Worm (Caenorhabditis elegans) whole organism, late embryonic: ENCODE measurements around the gene ZK84.2.

Experiments used
- K02D7.2 ChIP-seq: sonication (generic microtip); optimal IDR thresholded peaks from 2 replicates; lab custom pipeline; 2017; ENCODE audit warnings: mild to moderate bottlenecking, missing genetic modification characterization, missing compliant biosample characterization
- ama-1 ChIP-seq: fragments of 150-350 bp; optimal IDR thresholded peaks from 2 replicates; lab custom pipeline; 2014
- ceh-19 ChIP-seq: fragments of 200-800 bp; sonication (Bioruptor generic); optimal IDR thresholded peaks from 2 replicates; lab custom pipeline; 2018; ENCODE audit warnings: mild to moderate bottlenecking, missing genetic modification characterization, missing compliant biosample characterization
- ceh-22 ChIP-seq: sonication (generic microtip); optimal IDR thresholded peaks from 2 replicates; lab custom pipeline; 2017; ENCODE audit warnings: missing biosample characterization, missing genetic modification characterization
- ceh-24 ChIP-seq: sonication (generic microtip); optimal IDR thresholded peaks from 2 replicates; lab custom pipeline; 2016; ENCODE audit warnings: mild to moderate bottlenecking, missing genetic modification characterization, missing compliant biosample characterization
- ceh-30 ChIP-seq: fragments of 150-350 bp; optimal IDR thresholded peaks from 2 replicates; lab custom pipeline; 2014; ENCODE audit warnings: missing biosample characterization, missing genetic modification characterization
- ceh-45 ChIP-seq: fragments of 200-800 bp; sonication (Bioruptor generic); IDR thresholded peaks from 2 replicates; pipeline ENCODE4 v1.3.6; 2022; ENCODE audit warnings: missing genetic modification reagents, missing genetic modification characterization, missing compliant biosample characterization
- ceh-48 ChIP-seq: sonication (generic microtip); optimal IDR thresholded peaks from 2 replicates; lab custom pipeline; 2016; ENCODE audit warnings: missing genetic modification characterization, inconsistent platforms, missing compliant biosample characterization
- ceh-6 ChIP-seq: fragments of 200-800 bp; sonication (Bioruptor generic); optimal IDR thresholded peaks from 2 replicates; lab custom pipeline; 2018; ENCODE audit warnings: mild to moderate bottlenecking, missing genetic modification characterization, missing compliant biosample characterization
- ceh-9 ChIP-seq: sonication (generic microtip); optimal IDR thresholded peaks from 2 replicates; lab custom pipeline; 2016; ENCODE audit warnings: mild to moderate bottlenecking, missing genetic modification characterization, inconsistent platforms, missing compliant biosample characterization
- che-1 ChIP-seq: sonication (generic microtip); optimal IDR thresholded peaks from 2 replicates; lab custom pipeline; 2016; ENCODE audit warnings: mild to moderate bottlenecking, missing genetic modification characterization, missing compliant biosample characterization
- dmd-4 ChIP-seq: sonication (generic microtip); optimal IDR thresholded peaks from 2 replicates; lab custom pipeline; 2016; ENCODE audit warnings: borderline replicate concordance, missing genetic modification characterization, missing compliant biosample characterization
- elt-2 ChIP-seq: sonication (generic microtip); optimal IDR thresholded peaks from 2 replicates; lab custom pipeline; 2016; ENCODE audit warnings: missing genetic modification reagents, missing genetic modification characterization, missing compliant biosample characterization
- ets-4 ChIP-seq: sonication (generic microtip); optimal IDR thresholded peaks from 2 replicates; lab custom pipeline; 2016; ENCODE audit warnings: missing genetic modification characterization, missing compliant biosample characterization
- fkh-10 ChIP-seq: fragments of 150-350 bp; optimal IDR thresholded peaks from 2 replicates; lab custom pipeline; 2014; ENCODE audit warnings: missing biosample characterization, missing genetic modification reagents, missing genetic modification characterization
- hlh-13 ChIP-seq: fragments of 200-800 bp; sonication (Bioruptor generic); optimal IDR thresholded peaks from 2 replicates; lab custom pipeline; 2018; ENCODE audit warnings: mild to moderate bottlenecking, missing genetic modification characterization, missing compliant biosample characterization
- hlh-30 ChIP-seq: sonication (generic microtip); optimal IDR thresholded peaks from 2 replicates; lab custom pipeline; 2017; ENCODE audit warnings: antibody characterized with exemption, missing genetic modification characterization, missing compliant biosample characterization; ENCODE audit not compliant: insufficient read depth
- hlh-8 ChIP-seq: sonication (generic microtip); optimal IDR thresholded peaks from 2 replicates; lab custom pipeline; 2016; ENCODE audit warnings: missing genotype, missing genetic modification characterization, missing compliant biosample characterization
- mec-3 ChIP-seq: sonication (generic microtip); optimal IDR thresholded peaks from 2 replicates; lab custom pipeline; 2016; ENCODE audit warnings: borderline replicate concordance, missing genetic modification characterization, missing compliant biosample characterization
- npax-4 ChIP-seq: sonication (generic microtip); optimal IDR thresholded peaks from 2 replicates; lab custom pipeline; 2016; ENCODE audit warnings: missing genetic modification characterization, missing compliant biosample characterization
- odd-2 ChIP-seq: sonication (generic microtip); optimal IDR thresholded peaks from 2 replicates; lab custom pipeline; 2017; ENCODE audit warnings: antibody characterized with exemption, mild to moderate bottlenecking, missing genetic modification characterization, missing compliant biosample characterization
- pax-1 ChIP-seq: fragments of 150-350 bp; optimal IDR thresholded peaks from 2 replicates; lab custom pipeline; 2014; ENCODE audit warnings: missing biosample characterization, missing genetic modification characterization
- pha-2 ChIP-seq: sonication (generic microtip); optimal IDR thresholded peaks from 2 replicates; lab custom pipeline; 2017; ENCODE audit warnings: mild to moderate bottlenecking, missing genetic modification characterization, missing compliant biosample characterization
- pqm-1 ChIP-seq: sonication (generic microtip); optimal IDR thresholded peaks from 2 replicates; lab custom pipeline; 2016; ENCODE audit warnings: missing genetic modification characterization, missing compliant biosample characterization
- rnt-1 ChIP-seq: sonication (generic microtip); optimal IDR thresholded peaks from 2 replicates; lab custom pipeline; 2016; ENCODE audit warnings: missing genetic modification characterization, missing compliant biosample characterization
- sdc-2 ChIP-seq: sonication (generic microtip); optimal IDR thresholded peaks from 2 replicates; lab custom pipeline; 2016; ENCODE audit warnings: missing genotype, missing genetic modification characterization, missing compliant biosample characterization
- sox-2 ChIP-seq: fragments of 200-800 bp; sonication (Bioruptor generic); IDR thresholded peaks from 2 replicates; pipeline ENCODE4 v1.3.6; 2022; ENCODE audit warnings: missing genetic modification reagents, missing genetic modification characterization, missing compliant biosample characterization
- sox-4 ChIP-seq: sonication (generic microtip); optimal IDR thresholded peaks from 2 replicates; lab custom pipeline; 2017; ENCODE audit warnings: mild to moderate bottlenecking, missing genetic modification characterization, inconsistent platforms, missing compliant biosample characterization
- syd-9 ChIP-seq: sonication (generic microtip); optimal IDR thresholded peaks from 2 replicates; lab custom pipeline; 2016; ENCODE audit warnings: mild to moderate bottlenecking, missing genetic modification characterization, moderate library complexity, missing compliant biosample characterization
- tbx-2 ChIP-seq: sonication (generic microtip); optimal IDR thresholded peaks from 2 replicates; lab custom pipeline; 2016; ENCODE audit warnings: missing genetic modification characterization, missing compliant biosample characterization
- tbx-7 ChIP-seq: sonication (generic microtip); optimal IDR thresholded peaks from 2 replicates; lab custom pipeline; 2016; ENCODE audit warnings: missing genotype, missing genetic modification characterization, missing compliant biosample characterization
- ttx-3 ChIP-seq: sonication (generic microtip); optimal IDR thresholded peaks from 2 replicates; lab custom pipeline; 2016; ENCODE audit warnings: missing genetic modification reagents, missing genetic modification characterization, missing compliant biosample characterization
- unc-42 ChIP-seq: sonication (generic microtip); optimal IDR thresholded peaks from 2 replicates; lab custom pipeline; 2016; ENCODE audit warnings: missing genotype, missing genetic modification characterization, missing compliant biosample characterization
- unc-55 ChIP-seq: sonication (generic microtip); optimal IDR thresholded peaks from 2 replicates; lab custom pipeline; 2017; ENCODE audit warnings: missing biosample characterization, missing genetic modification reagents, missing genetic modification characterization
- ztf-16 ChIP-seq: sonication (generic microtip); optimal IDR thresholded peaks from 2 replicates; lab custom pipeline; 2017; ENCODE audit warnings: missing genetic modification characterization, missing compliant biosample characterization

Gene ZK84.2

ce11 chrII:5969303-5969702 lies 44.9 kb upstream of the ZK84.2 start, which contains the start of gene B0034.4:
B0034.4 (minus strand) TSS chrII:5969531.
- no peak for TF ChIP-seq che-1 (tag; lab: Kevin White, UChicago)
- TF ChIP-seq ceh-48 (tag; lab: Kevin White, UChicago): no peak
- no peak for TF ChIP-seq hlh-30 (tag; lab: Kevin White, UChicago)
- TF ChIP-seq ceh-30 (tag; lab: Kevin White, UChicago): no peak
- no peak for TF ChIP-seq sox-4 (tag; lab: Kevin White, UChicago)
- TF ChIP-seq npax-4 (tag; lab: Kevin White, UChicago): no peak
- TF ChIP-seq rnt-1 (tag; lab: Kevin White, UChicago): no peak
- no peak for TF ChIP-seq pha-2 (tag; lab: Kevin White, UChicago)
- TF ChIP-seq dmd-4 (tag; lab: Kevin White, UChicago): no peak
- TF ChIP-seq ztf-16 (tag; lab: Kevin White, UChicago): no peak
- TF ChIP-seq elt-2 (tag; lab: Kevin White, UChicago): no peak
- TF ChIP-seq ceh-22 (tag; lab: Kevin White, UChicago): no peak
- TF ChIP-seq hlh-8 (tag; lab: Kevin White, UChicago): no peak
- TF ChIP-seq hlh-13: no peak
- no peak for TF ChIP-seq tbx-2
- no peak for TF ChIP-seq unc-55 (GFP tag; lab: Kevin White, UChicago)

DNA sequence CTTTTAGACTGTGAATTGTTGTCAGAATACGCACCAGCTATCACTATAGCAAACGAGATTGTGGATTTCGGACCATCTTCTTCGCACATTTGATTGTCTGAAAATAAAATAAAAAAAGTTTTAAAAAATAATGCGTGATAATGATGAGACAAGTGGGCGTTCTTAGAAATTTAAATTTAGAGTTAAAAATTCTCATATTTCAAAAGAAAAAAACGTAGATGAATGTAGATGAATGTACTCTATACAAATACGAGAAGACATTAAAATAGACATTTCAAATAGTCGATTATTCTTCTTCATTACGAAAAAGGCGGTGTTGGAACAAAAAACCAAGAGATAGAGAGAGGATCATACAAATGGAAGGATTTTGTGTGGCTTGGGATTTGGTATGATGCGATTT lies 39.3 kb upstream of the ZK84.2 start, which contains the start of gene B0034.5:
TSS of gene B0034.5 (minus strand) at position 101 of the 400 bp plus-strand sequence.
- TF ChIP-seq ztf-16 (tag; lab: Kevin White, UChicago) (no peak), hlh-30 (tag; lab: Kevin White, UChicago) (no peak), ceh-22 (tag; lab: Kevin White, UChicago) (no peak), odd-2 (no peak), ceh-19 (GFP tag; lab: Kevin White, UChicago) (no peak), ets-4 (tag; lab: Kevin White, UChicago) (no peak), mec-3 (tag; lab: Kevin White, UChicago) (no peak)

ce11 chrII:5988224-5988623 lies 25.9 kb upstream of the ZK84.2 start, which contains the start of gene ins-2:
ins-2 (plus strand) TSS chrII:5988524.
- TF ChIP-seq syd-9 (tag; lab: Kevin White, UChicago) (no peak), pax-1 (tag; lab: Kevin White, UChicago) (no peak), hlh-8 (tag; lab: Kevin White, UChicago) (no peak), sox-2 (no peak), ceh-6 (GFP tag; lab: Kevin White, UChicago) (no peak), tbx-7 (tag; lab: Kevin White, UChicago) (no peak), K02D7.2 (tag; lab: Kevin White, UChicago) (no peak), ama-1 (no peak), unc-42 (tag; lab: Kevin White, UChicago) (no peak), pqm-1 (tag; lab: Kevin White, UChicago) (no peak)

DNA sequence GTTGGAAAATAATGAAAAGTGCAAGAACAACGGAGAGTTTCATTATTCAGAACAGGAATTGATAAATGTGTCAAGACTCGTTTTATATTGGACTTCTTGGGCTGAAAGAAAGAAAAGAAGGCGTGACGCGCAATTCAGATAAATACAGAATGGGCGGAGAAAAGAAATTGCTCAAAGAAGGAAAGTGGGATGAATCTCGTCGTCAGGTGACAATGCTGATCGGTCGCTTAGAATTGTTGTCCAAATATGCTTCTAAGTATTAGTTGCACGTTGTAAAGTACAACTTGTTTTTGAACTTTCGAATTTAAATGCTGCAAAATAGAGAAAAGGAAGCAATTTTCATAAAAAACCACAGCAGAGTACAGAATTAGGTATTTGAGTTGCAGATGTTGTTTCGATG lies 23.5 kb upstream of the ZK84.2 start, which contains the start of gene ins-3:
TSS of gene ins-3 (minus strand) at position 101 of the 400 bp plus-strand sequence.
- TF ChIP-seq ceh-9 (tag; lab: Kevin White, UChicago) (no peak), ceh-24 (tag; lab: Kevin White, UChicago) (no peak), npax-4 (tag; lab: Kevin White, UChicago) (no peak), fkh-10 (no peak), sox-4 (tag; lab: Kevin White, UChicago) (no peak), ttx-3 (no peak), unc-42 (tag; lab: Kevin White, UChicago) (no peak), sdc-2 (no peak), ceh-45 (GFP tag; lab: Robert Waterston, UW) (no peak), ceh-19 (GFP tag; lab: Kevin White, UChicago) (no peak)
- TF ChIP-seq, all 69 proteins: peak for 0
